Worm (Caenorhabditis elegans) whole organism, L1 larva: Measurements from ENCODE around the gene spe-45.
A peak's percentile ranks its signal among the peaks of the same experiment; 100 is the strongest.

ENCODE experiments used
- aha-1 ChIP-seq: fragments of 150-350 bp; optimal IDR thresholded peaks from 2 replicates; lab custom pipeline; 2014; ENCODE audit warnings: missing biosample characterization, missing genetic modification characterization
- dsc-1 ChIP-seq: sonication (generic microtip); optimal IDR thresholded peaks from 2 replicates; lab custom pipeline; 2016; ENCODE audit warnings: mild to moderate bottlenecking, missing genetic modification characterization, missing compliant biosample characterization
- efl-1 ChIP-seq, 4 experiments: fragments of 150-350 bp; optimal IDR thresholded peaks in 3 of 4; peaks in 1 of 4; 1 replicate in 1 of 4; 2 replicates in 3 of 4; lab custom pipeline; 2014; ENCODE audit warnings: missing biosample characterization in 2 of 4, missing genetic modification characterization in 2 of 4, missing genetic modification reagents in 2 of 4
- fkh-10 ChIP-seq: sonication (generic microtip); optimal IDR thresholded peaks from 2 replicates; lab custom pipeline; 2017; ENCODE audit warnings: missing biosample characterization, missing genetic modification reagents, missing genetic modification characterization
- mef-2 ChIP-seq: fragments of 150-350 bp; optimal IDR thresholded peaks from 2 replicates; lab custom pipeline; 2014; ENCODE audit warnings: missing biosample characterization, missing genetic modification characterization
- pag-3 ChIP-seq: sonication (generic microtip); optimal IDR thresholded peaks from 2 replicates; lab custom pipeline; 2017; ENCODE audit warnings: missing genetic modification characterization, mild to moderate bottlenecking, missing compliant biosample characterization, antibody characterized with exemption, borderline replicate concordance; ENCODE audit not compliant: insufficient read depth
- tbx-2 ChIP-seq: sonication (generic microtip); optimal IDR thresholded peaks from 2 replicates; lab custom pipeline; 2016; ENCODE audit warnings: missing genetic modification characterization, missing compliant biosample characterization

- no peak for TF ChIP-seq mef-2 (tag; lab: Kevin White, UChicago)
- peak; percentile 78 for TF ChIP-seq tbx-2 (tag; lab: Kevin White, UChicago)
- peak; percentile 63 for TF ChIP-seq dsc-1 (tag; lab: Kevin White, UChicago)
- TF ChIP-seq aha-1 (tag; lab: Kevin White, UChicago) = no peak
- TF ChIP-seq fkh-10 (GFP tag; lab: Kevin White, UChicago) = peak; percentile 84
- TF ChIP-seq pag-3 (tag; lab: Kevin White, UChicago) = no peak
- TF ChIP-seq efl-1 (optimal IDR thresholded peaks at IDR 0.05; lab: Kevin White, UChicago) = peak; percentile 90 to 97
- TF ChIP-seq efl-1 (GFP tag; optimal IDR thresholded peaks at IDR 0.05 in 1 of 2; lab: Kevin White, UChicago) = peak; percentile 95 to 100
These were observed 14.2 kb upstream of the spe-45 start, which contains the start of gene gex-3 for ce11 chrIV:12404137-12404536.
